Worm (Caenorhabditis elegans): ENCODE measurements around the gene brc-1.

ce11 chrIII:3869292-3869781 lies 6.6 kb upstream of the brc-1 start:
- peak; percentile 94 for TF ChIP-seq B0336.3 (GFP tag; IDR thresholded peaks at IDR 0.05)
- peak; percentile 4 for TF ChIP-seq lin-40 (tag; optimal IDR thresholded peaks at IDR 0.05)
- TF ChIP-seq snpc-4 (GFP tag; optimal IDR thresholded peaks at IDR 0.05) = peak; percentile 8
- TF ChIP-seq snpc-4 (tag; optimal IDR thresholded peaks at IDR 0.05) = peak in 3 of 4 experiments; percentile 33 to 63 (median 52)
- peak; percentile 87 for TF ChIP-seq nfya-2 (GFP tag; IDR thresholded peaks at IDR 0.05)
